Fruit fly (Drosophila melanogaster): ENCODE results near the gene CG6059.

DNA sequence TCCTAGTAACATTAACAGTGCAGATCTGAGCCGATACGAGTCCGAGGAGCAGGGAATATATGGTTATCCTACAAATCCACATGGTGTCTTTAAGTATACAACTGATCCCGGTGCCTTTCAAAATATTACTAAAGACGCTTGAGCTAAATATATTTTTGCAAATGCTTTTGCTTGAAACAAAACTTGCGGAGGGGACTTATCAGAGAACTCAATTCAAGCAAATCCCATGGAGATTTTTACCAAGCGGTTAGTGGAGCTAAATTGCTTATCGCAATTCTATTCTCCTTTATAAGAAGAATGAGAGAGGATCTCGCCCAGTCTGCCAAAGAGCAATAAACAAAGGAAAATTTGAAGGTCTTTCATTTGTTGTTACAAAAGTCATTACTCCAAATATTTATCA is 24.9 kb downstream of the CG6059 start, which contains the start of gene eater:
- no peak for TF ChIP-seq h (GFP tag; optimal IDR thresholded peaks at IDR 0.05)
- TF ChIP-seq rgr (GFP tag; optimal IDR thresholded peaks at IDR 0.05), result no peak
- no peak for TF ChIP-seq CG32264 (GFP tag; optimal IDR thresholded peaks at IDR 0.05)
- no peak for TF ChIP-seq sv (GFP tag; optimal IDR thresholded peaks at IDR 0.05)
- no peak for TF ChIP-seq Rel (GFP tag; optimal IDR thresholded peaks at IDR 0.05)
- TF ChIP-seq Rel (tag; optimal IDR thresholded peaks at IDR 0.05), result no peak
- no peak for TF ChIP-seq psq (GFP tag; optimal IDR thresholded peaks at IDR 0.05)
- no peak for TF ChIP-seq Myc (optimal IDR thresholded peaks at IDR 0.05)
- TF ChIP-seq CrebA (GFP tag; optimal IDR thresholded peaks at IDR 0.05; ENCODE audit: borderline replicate concordance), result no peak
- TF ChIP-seq pan (optimal IDR thresholded peaks at IDR 0.05), result no peak
- TF ChIP-seq lola (GFP tag; optimal IDR thresholded peaks at IDR 0.05), result no peak
- TF ChIP-seq Abd-B (GFP tag; optimal IDR thresholded peaks at IDR 0.05), result no peak
- TF ChIP-seq Dfd (GFP tag; optimal IDR thresholded peaks at IDR 0.05), result no peak

All from whole organism, wandering third instar larva.